Worm (Caenorhabditis elegans) whole organism, L2 larva: ENCODE measurements around the gene F22F1.3.

Source experiments
- ZK546.5 ChIP-seq: sonication (generic microtip); optimal IDR thresholded peaks from 2 replicates; lab custom pipeline; 2017; ENCODE audit warnings: missing biosample characterization, missing genetic modification characterization
- aly-2 ChIP-seq: fragments of 150-350 bp; optimal IDR thresholded peaks from 2 replicates; lab custom pipeline; 2014; ENCODE audit warnings: missing biosample characterization, missing genetic modification characterization
- ama-1 ChIP-seq: fragments of 150-350 bp; optimal IDR thresholded peaks from 2 replicates; lab custom pipeline; 2018; ENCODE audit warnings: inconsistent platforms
- egl-27 ChIP-seq: sonication (generic microtip); optimal IDR thresholded peaks from 3 replicates; lab custom pipeline; 2017; ENCODE audit warnings: missing biosample characterization, missing genetic modification reagents, missing genetic modification characterization
- fos-1 ChIP-seq: fragments of 150-350 bp; optimal IDR thresholded peaks from 2 replicates; lab custom pipeline; 2014; ENCODE audit warnings: missing biosample characterization, missing genetic modification characterization
- lin-11 ChIP-seq: fragments of 150-350 bp; sonication (generic microtip); optimal IDR thresholded peaks from 2 replicates; lab custom pipeline; 2014; ENCODE audit warnings: missing biosample characterization, missing genetic modification characterization, inconsistent platforms, mixed read lengths
- lin-13 ChIP-seq: fragments of 150-350 bp; optimal IDR thresholded peaks from 2 replicates; lab custom pipeline; 2014; ENCODE audit warnings: missing biosample characterization, missing genetic modification reagents, missing genetic modification characterization
- lsy-2 ChIP-seq, 2 experiments: fragments of 150-350 bp in 1 of 2; sonication (generic microtip) in 1 of 2; optimal IDR thresholded peaks; 2 replicates each; lab custom pipeline; 2014 to 2017; ENCODE audit warnings: missing biosample characterization in 2 of 2, missing genetic modification characterization in 2 of 2
- mbf-1 ChIP-seq: sonication (generic microtip); optimal IDR thresholded peaks from 2 replicates; lab custom pipeline; 2017; ENCODE audit warnings: missing biosample characterization, missing genetic modification characterization
- nhr-12 ChIP-seq: fragments of 150-350 bp; optimal IDR thresholded peaks from 2 replicates; lab custom pipeline; 2014; ENCODE audit warnings: missing biosample characterization, missing genetic modification characterization
- skn-1 ChIP-seq: sonication (generic microtip); optimal IDR thresholded peaks from 2 replicates; lab custom pipeline; 2017; ENCODE audit warnings: missing biosample characterization, missing genetic modification characterization
- unc-62 ChIP-seq: fragments of 150-350 bp; optimal IDR thresholded peaks from 2 replicates; lab custom pipeline; 2014; ENCODE audit warnings: missing biosample characterization, missing genetic modification reagents, missing genetic modification characterization

DNA sequence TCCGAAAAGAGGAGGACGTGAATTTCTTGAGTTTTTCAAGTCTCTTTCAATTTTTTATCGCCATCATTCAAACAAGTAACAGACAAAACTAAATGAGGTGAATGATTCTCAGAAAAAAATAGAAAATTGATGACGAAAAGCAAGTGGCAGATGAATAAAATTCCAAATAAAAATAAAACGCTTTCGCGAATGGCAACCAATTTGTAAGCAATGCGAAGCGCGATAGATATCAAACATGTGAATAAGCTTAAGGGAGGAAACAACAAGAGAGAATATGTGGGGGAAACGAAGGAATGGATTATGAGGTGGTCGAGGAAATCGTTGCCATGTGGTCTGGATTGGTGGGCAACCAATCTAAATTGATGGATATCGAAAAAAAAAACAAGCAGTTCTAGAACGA, 41.6 kb upstream of the F22F1.3 start:
- TF ChIP-seq aly-2 (tag; lab: Kevin White, UChicago): no peak
- no peak for TF ChIP-seq unc-62 (GFP tag; lab: Kevin White, UChicago)
- TF ChIP-seq lin-13 (GFP tag; lab: Kevin White, UChicago): no peak
- TF ChIP-seq ZK546.5: no peak
- no peak for TF ChIP-seq fos-1 (tag; lab: Kevin White, UChicago)
- no peak for TF ChIP-seq ama-1 (lab: Kevin White, UChicago)
- TF ChIP-seq egl-27 (tag; lab: Kevin White, UChicago): no peak
- TF ChIP-seq skn-1: no peak
- no peak for TF ChIP-seq mbf-1 (tag; lab: Kevin White, UChicago)
- TF ChIP-seq nhr-12 (tag; lab: Kevin White, UChicago): no peak
- TF ChIP-seq lsy-2 (tag; optimal IDR thresholded peaks at IDR 0.05; lab: Kevin White, UChicago): no peak
- TF ChIP-seq lin-11 (tag; lab: Kevin White, UChicago): no peak
